Fruit fly (Drosophila melanogaster) whole organism, pupa: Measurements from ENCODE around the gene CG15475.

ENCODE experiments used
- CG10348 ChIP-seq: fragments of 200-800 bp; sonication (Bioruptor generic); IDR thresholded peaks from 2 replicates; pipeline ENCODE4 v1.3.6; 2022; ENCODE audit warnings: missing biosample characterization, missing genetic modification characterization
- CG13204 ChIP-seq: fragments of 200-800 bp; sonication (Bioruptor generic); optimal IDR thresholded peaks from 2 replicates; lab custom pipeline; 2018; ENCODE audit warnings: missing biosample characterization, mild to moderate bottlenecking, missing genetic modification characterization, moderate library complexity
- CG17806 ChIP-seq: fragments of 200-800 bp; sonication (Bioruptor generic); optimal IDR thresholded peaks from 2 replicates; lab custom pipeline; 2018; ENCODE audit warnings: missing biosample characterization, mild to moderate bottlenecking, missing genetic modification characterization, moderate library complexity
- CG32121 ChIP-seq: fragments of 200-800 bp; sonication (Bioruptor generic); IDR thresholded peaks from 2 replicates; pipeline ENCODE4 v1.3.6; 2022; ENCODE audit warnings: missing biosample characterization, missing genetic modification characterization
- CG34367 ChIP-seq: fragments of 200-800 bp; sonication (Bioruptor generic); optimal IDR thresholded peaks from 2 replicates; lab custom pipeline; 2018; ENCODE audit warnings: missing biosample characterization, mild to moderate bottlenecking, missing genetic modification characterization
- CG8159 ChIP-seq: fragments of 200-800 bp; sonication (Bioruptor generic); optimal IDR thresholded peaks from 3 replicates; lab custom pipeline; 2018; ENCODE audit warnings: missing biosample characterization, mild to moderate bottlenecking, missing genetic modification characterization, moderate library complexity
- CG9948 ChIP-seq: fragments of 200-800 bp; sonication (Bioruptor generic); optimal IDR thresholded peaks from 2 replicates; lab custom pipeline; 2018; ENCODE audit warnings: missing biosample characterization, mild to moderate bottlenecking, missing genetic modification characterization, moderate library complexity
- Pif1B ChIP-seq: fragments of 200-800 bp; sonication (Bioruptor generic); optimal IDR thresholded peaks from 3 replicates; lab custom pipeline; 2016; ENCODE audit warnings: missing biosample characterization, missing genetic modification characterization
- gl ChIP-seq: fragments of 200-800 bp; sonication (Bioruptor generic); optimal IDR thresholded peaks from 2 replicates; lab custom pipeline; 2018; ENCODE audit warnings: missing biosample characterization, mild to moderate bottlenecking, missing genetic modification characterization

DNA sequence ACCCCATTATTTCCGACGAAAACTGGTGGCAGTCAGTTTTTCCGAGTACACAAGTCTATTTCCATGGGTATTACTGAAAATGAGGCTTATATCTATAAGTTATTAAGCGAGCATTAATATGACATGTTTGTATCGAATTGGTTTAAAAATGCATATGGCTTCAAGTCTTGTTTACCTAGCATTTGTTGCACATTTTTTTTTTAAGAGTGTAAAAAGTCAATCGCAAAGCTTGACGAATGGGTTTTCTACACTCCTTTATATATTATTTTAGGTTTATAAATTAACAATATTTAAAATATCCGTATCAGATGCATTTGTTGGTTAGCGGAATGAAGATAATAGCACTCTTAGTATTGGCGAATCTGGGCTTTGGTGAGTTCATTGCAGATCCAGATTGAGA, 25.5 kb downstream of the CG15475 start, which contains the start of gene CG31680:
- no peak for TF ChIP-seq CG10348 (GFP tag; lab: Robert Waterston, UW)
- no peak for TF ChIP-seq Pif1B (GFP tag; lab: Kevin White, UChicago)
- no peak for TF ChIP-seq CG34367 (tag; lab: Kevin White, UChicago)
- no peak for TF ChIP-seq CG9948
- TF ChIP-seq CG8159 (tag; lab: Kevin White, UChicago) = no peak
- TF ChIP-seq gl (tag; lab: Kevin White, UChicago) = no peak
- TF ChIP-seq CG13204 (GFP tag; lab: Kevin White, UChicago) = no peak
- TF ChIP-seq CG32121 (GFP tag; lab: Robert Waterston, UW) = no peak
- no peak for TF ChIP-seq CG17806
